Worm (Caenorhabditis elegans): Measurements from ENCODE around the gene wdr-83.
A peak's percentile ranks its signal among the peaks of the same experiment; 100 is the strongest.

The wdr-83 gene

ce11 chrII:4998657-4999056, 32.9 kb downstream of the wdr-83 start, which contains the start of gene F59A6.11:
Gene F59A6.11 (minus strand): TSS chrII:4998757.
- TF ChIP-seq lim-7 (GFP tag; IDR thresholded peaks at IDR 0.05) (no peak), F10B5.3 (tag; optimal IDR thresholded peaks at IDR 0.05) (no peak), snpc-4 (tag; optimal IDR thresholded peaks at IDR 0.05) (no peak), spr-3 (GFP tag; optimal IDR thresholded peaks at IDR 0.05) (no peak), ceh-28 (tag; optimal IDR thresholded peaks at IDR 0.05) (no peak), F49E8.2 (tag; optimal IDR thresholded peaks at IDR 0.05; ENCODE audit: borderline replicate concordance) (no peak), mes-2 (tag; optimal IDR thresholded peaks at IDR 0.05; ENCODE audit: poor library complexity, severe bottlenecking) (no peak), mdl-1 (tag; optimal IDR thresholded peaks at IDR 0.05) (no peak), hlh-11 (tag; optimal IDR thresholded peaks at IDR 0.05) (no peak), hmg-1.1 (GFP tag; IDR thresholded peaks at IDR 0.05) (no peak), Y48G9A.11 (GFP tag; IDR thresholded peaks at IDR 0.05) (no peak), dmd-6 (GFP tag; IDR thresholded peaks at IDR 0.05) (no peak), daf-19 (GFP tag; conservative IDR thresholded peaks at IDR 0.05) (no peak), nhr-237 (tag; optimal IDR thresholded peaks at IDR 0.05) (no peak), nhr-102 (tag; optimal IDR thresholded peaks at IDR 0.05) (no peak), aha-1 (tag) (no peak), daf-8 (GFP tag; IDR thresholded peaks at IDR 0.05) (no peak)

ce11 chrII:4994939-4995338, 36.6 kb downstream of the wdr-83 start, which contains the start of gene rnh-1.0:
Gene rnh-1.0 (plus strand): TSS chrII:4995327.
- TF ChIP-seq nhr-77 (tag; optimal IDR thresholded peaks at IDR 0.05) (no peak), dmd-6 (GFP tag; IDR thresholded peaks at IDR 0.05) (peak; percentile 7; the same call in 1 of the 2 replicates), hlh-30 (tag; optimal IDR thresholded peaks at IDR 0.05; ENCODE audit: insufficient read depth) (peak; percentile 20)

ce11 chrII:4993530-4994192, 37.9 kb downstream of the wdr-83 start, which contains the start of the genes eif-1 and vps-24:
Gene eif-1 (minus strand): TSS chrII:4993580.
Gene vps-24 (plus strand): TSS chrII:4993998.
- TF ChIP-seq snpc-4 (tag; optimal IDR thresholded peaks at IDR 0.05) (no peak), snpc-1.2 (GFP tag; IDR thresholded peaks at IDR 0.05) (no peak), jun-1 (tag; optimal IDR thresholded peaks at IDR 0.05) (no peak), dmd-8 (GFP tag; IDR thresholded peaks at IDR 0.05) (no peak), lin-38 (GFP tag; IDR thresholded peaks at IDR 0.05) (peak; percentile 52), mdl-1 (tag; optimal IDR thresholded peaks at IDR 0.05) (no peak), nhr-6 (tag; optimal IDR thresholded peaks at IDR 0.05) (peak; percentile 59), zag-1 (tag; optimal IDR thresholded peaks at IDR 0.05) (no peak), unc-130 (GFP tag; optimal IDR thresholded peaks at IDR 0.05) (peak; percentile 83), Y5F2A.4 (GFP tag; optimal IDR thresholded peaks at IDR 0.05) (no peak), nhr-111 (GFP tag; optimal IDR thresholded peaks at IDR 0.05) (no peak), dve-1 (tag; optimal IDR thresholded peaks at IDR 0.05; ENCODE audit: insufficient read depth) (peak; percentile 16), D1046.2 (GFP tag; IDR thresholded peaks at IDR 0.05) (no peak), zip-11 (GFP tag; IDR thresholded peaks at IDR 0.05) (no peak), spr-3 (GFP tag; optimal IDR thresholded peaks at IDR 0.05) (no peak), set-16 (GFP tag; IDR thresholded peaks at IDR 0.05) (no peak), fkh-10 (GFP tag; optimal IDR thresholded peaks at IDR 0.05) (peak; percentile 31), saeg-2 (GFP tag; IDR thresholded peaks at IDR 0.05) (no peak), dmd-6 (GFP tag; IDR thresholded peaks at IDR 0.05) (no peak), nhr-11 (tag; optimal IDR thresholded peaks at IDR 0.05) (no peak), mdt-29 (GFP tag; IDR thresholded peaks at IDR 0.05) (no peak), ztf-7 (tag; optimal IDR thresholded peaks at IDR 0.05) (no peak), arid-1 (GFP tag; conservative IDR thresholded peaks at IDR 0.05) (no peak), lin-1 (GFP tag; IDR thresholded peaks at IDR 0.05) (no peak), madf-9 (GFP tag; conservative IDR thresholded peaks at IDR 0.05) (no peak), ctbp-1 (GFP tag; IDR thresholded peaks at IDR 0.05) (no peak), hlh-30 (tag; optimal IDR thresholded peaks at IDR 0.05; ENCODE audit: insufficient read depth) (no peak), mxl-2 (GFP tag; conservative IDR thresholded peaks at IDR 0.05) (no peak), hif-1 (tag; optimal IDR thresholded peaks at IDR 0.05) (peak in 1 of 2 experiments; percentile 68), hmg-1.1 (GFP tag; IDR thresholded peaks at IDR 0.05) (no peak), tra-1 (GFP tag; IDR thresholded peaks at IDR 0.05) (no peak), ceh-32 (tag; optimal IDR thresholded peaks at IDR 0.05; ENCODE audit: poor library complexity) (no peak), ceh-62 (tag; optimal IDR thresholded peaks at IDR 0.05) (no peak)

Measured in whole organism, L4 larva.